Worm (Caenorhabditis elegans) whole organism, L4 larva: ENCODE data around the gene Y48A6B.14.
A peak's percentile ranks its signal among the peaks of the same experiment; 100 is the strongest.

Source experiments
- egl-27 ChIP-seq: sonication (generic microtip); optimal IDR thresholded peaks from 3 replicates; lab custom pipeline; 2017; ENCODE audit warnings: missing biosample characterization, missing genetic modification reagents, missing genetic modification characterization
- fkh-10 ChIP-seq: fragments of 150-350 bp; optimal IDR thresholded peaks from 2 replicates; lab custom pipeline; 2014; ENCODE audit warnings: missing biosample characterization, missing genetic modification reagents, missing genetic modification characterization
- lim-7 ChIP-seq: fragments of 200-800 bp; sonication (Bioruptor generic); IDR thresholded peaks from 2 replicates; pipeline ENCODE4 v1.3.6; 2022; ENCODE audit warnings: missing genetic modification characterization, missing compliant biosample characterization
- lsy-2 ChIP-seq, 2 experiments: fragments of 150-350 bp in 1 of 2; sonication (generic microtip) in 1 of 2; optimal IDR thresholded peaks; 2 replicates each; lab custom pipeline; 2014 to 2017; ENCODE audit warnings: missing biosample characterization in 2 of 2, missing genetic modification characterization in 2 of 2
- mdl-1 ChIP-seq, 2 experiments: fragments of 150-350 bp in 1 of 2; sonication (generic microtip) in 1 of 2; optimal IDR thresholded peaks; 2 replicates each; lab custom pipeline; 2014 to 2017; ENCODE audit warnings: missing biosample characterization in 2 of 2, missing genetic modification characterization in 2 of 2
- nhr-28 ChIP-seq: fragments of 150-350 bp; optimal IDR thresholded peaks from 2 replicates; lab custom pipeline; 2014; ENCODE audit warnings: missing biosample characterization, missing genetic modification characterization
- nhr-48 ChIP-seq: sonication (generic microtip); optimal IDR thresholded peaks from 2 replicates; lab custom pipeline; 2016; ENCODE audit warnings: mild to moderate bottlenecking, missing genetic modification characterization, missing compliant biosample characterization
- nhr-76 ChIP-seq: fragments of 150-350 bp; optimal IDR thresholded peaks from 2 replicates; lab custom pipeline; 2014; ENCODE audit warnings: missing biosample characterization, missing genetic modification characterization
- skn-1 ChIP-seq: fragments of 150-350 bp; optimal IDR thresholded peaks from 2 replicates; lab custom pipeline; 2014; ENCODE audit warnings: missing biosample characterization, missing genetic modification characterization
- unc-130 ChIP-seq: sonication (generic microtip); optimal IDR thresholded peaks from 2 replicates; lab custom pipeline; 2016; ENCODE audit warnings: missing genetic modification reagents, missing genetic modification characterization, missing compliant biosample characterization

DNA sequence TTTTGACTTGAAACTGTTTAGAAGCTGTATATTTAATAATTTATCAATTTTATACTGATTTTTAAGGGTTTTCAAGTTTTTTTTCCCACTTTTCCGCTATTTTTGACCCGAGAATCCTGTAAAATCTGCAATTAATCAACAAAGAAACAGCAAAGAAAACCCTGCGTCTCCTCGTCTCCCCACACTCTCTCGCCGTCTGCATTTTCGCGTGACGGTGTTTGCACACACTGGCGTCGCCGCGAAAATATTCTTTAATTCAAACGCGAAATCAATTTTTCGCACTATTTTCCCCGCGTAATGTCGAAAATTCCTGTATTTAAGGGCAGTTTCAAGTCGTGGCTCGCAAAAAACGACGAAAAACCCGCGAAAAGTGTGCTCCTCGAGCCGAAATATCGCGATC, 31.9 kb downstream of the Y48A6B.14 start, which contains the start of gene rsa-2:
- TF ChIP-seq mdl-1 (tag; optimal IDR thresholded peaks at IDR 0.05; lab: Kevin White, UChicago) (no peak), nhr-28 (no peak), egl-27 (tag; lab: Kevin White, UChicago) (no peak), fkh-10 (GFP tag; lab: Kevin White, UChicago) (no peak), nhr-48 (tag; lab: Kevin White, UChicago) (no peak), lim-7 (no peak), nhr-76 (tag; lab: Kevin White, UChicago) (no peak), unc-130 (peak; percentile 22), skn-1 (tag; lab: Kevin White, UChicago) (no peak), lsy-2 (tag; optimal IDR thresholded peaks at IDR 0.05; lab: Kevin White, UChicago) (peak in 1 of 2 experiments; percentile 47)
